Worm (Caenorhabditis elegans): ENCODE measurements around the gene C09B9.85.
"Not testable (repeated sequence)": the region's sequence is repeated elsewhere in the genome, so short reads cannot be mapped to it uniquely, and the experiment has no call there.

The C09B9.85 gene

DNA sequence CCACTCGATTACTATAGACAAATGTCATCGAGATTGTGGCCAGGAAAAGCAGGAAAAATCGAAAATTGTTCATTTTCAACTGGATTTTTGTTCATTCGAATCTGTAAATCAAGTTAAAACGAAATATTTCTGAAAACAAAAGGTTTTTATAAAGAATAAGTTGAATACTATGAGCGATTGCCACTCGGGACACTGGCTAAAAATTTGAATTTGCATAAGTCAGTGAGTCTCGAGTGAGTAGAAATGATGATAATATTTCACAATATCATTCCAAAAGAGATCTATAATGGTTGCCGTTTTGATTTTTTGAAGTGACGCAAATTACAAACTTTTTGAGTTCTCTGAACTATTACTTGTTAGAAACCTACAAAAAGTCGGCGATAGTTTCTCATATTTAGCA lies 5.0 kb downstream of the C09B9.85 start, which contains the start of gene T28H11.8:
Gene T28H11.8 (minus strand): TSS at position 101 of the 400 bp plus-strand sequence.
- TF ChIP-seq unc-62 (GFP tag; optimal IDR thresholded peaks at IDR 0.05), result no peak

DNA sequence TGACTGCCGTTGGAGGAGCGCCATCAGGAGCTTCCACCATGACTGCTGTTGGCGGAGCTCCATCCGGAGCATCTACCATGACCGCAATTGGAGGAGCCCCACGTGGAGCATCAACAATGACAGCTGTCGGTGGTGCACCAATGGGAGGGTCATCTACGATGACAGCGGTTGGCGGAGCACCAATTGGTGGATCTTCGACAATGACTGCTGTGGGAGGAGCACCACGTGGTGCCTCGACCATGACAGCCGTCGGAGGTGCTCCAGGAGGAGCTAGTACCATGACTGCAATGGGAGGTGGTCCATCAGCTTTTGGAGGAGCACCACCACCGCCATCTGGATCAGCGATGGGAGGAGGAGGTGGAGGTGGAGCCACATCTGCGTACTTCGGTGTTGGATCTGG lies 8.5 kb downstream of the C09B9.85 start, which contains the start of gene T28H11.7:
Gene T28H11.7 (minus strand): TSS at position 101 of the 400 bp plus-strand sequence.
- not testable (repeated sequence) for TF ChIP-seq unc-62 (GFP tag; optimal IDR thresholded peaks at IDR 0.05)

DNA sequence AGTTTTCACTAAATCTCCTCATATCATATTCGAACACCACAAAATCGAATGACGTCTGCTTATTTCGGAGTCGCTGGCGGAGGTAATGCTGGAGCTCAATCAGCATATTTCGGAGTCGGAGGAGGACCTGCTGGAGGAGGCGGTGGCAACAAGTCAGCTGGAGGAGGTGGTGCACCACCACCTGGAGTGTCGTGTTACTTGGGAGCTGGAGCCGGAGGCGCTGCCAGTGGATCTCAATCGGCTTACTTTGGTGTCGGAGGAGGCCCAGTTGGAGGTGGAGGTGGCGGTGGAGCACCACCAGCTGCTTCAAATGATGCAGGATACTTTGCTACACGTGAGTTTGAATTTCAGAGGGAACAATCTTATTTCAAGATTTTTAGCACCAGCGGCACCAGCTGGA lies 9.1 kb downstream of the C09B9.85 start, which contains the start of gene ssq-4:
Gene ssq-4 (plus strand): TSS at position 19 of the 400 bp plus-strand sequence.
- not testable (repeated sequence) for TF ChIP-seq unc-62 (GFP tag; optimal IDR thresholded peaks at IDR 0.05)

- TF ChIP-seq unc-62 (GFP tag; optimal IDR thresholded peaks at IDR 0.05), result no peak
Measured at ce11 chrIV:5012241-5012640, 13.3 kb downstream of the C09B9.85 start, which contains the start of gene srm-1. srm-1 (plus strand) TSS chrIV:5012541.

- no peak for TF ChIP-seq unc-62 (GFP tag; optimal IDR thresholded peaks at IDR 0.05)
Measured at ce11 chrIV:5008378-5008777, 17.2 kb downstream of the C09B9.85 start, which contains the start of gene srm-2. srm-2 (plus strand) TSS chrIV:5008678.

DNA sequence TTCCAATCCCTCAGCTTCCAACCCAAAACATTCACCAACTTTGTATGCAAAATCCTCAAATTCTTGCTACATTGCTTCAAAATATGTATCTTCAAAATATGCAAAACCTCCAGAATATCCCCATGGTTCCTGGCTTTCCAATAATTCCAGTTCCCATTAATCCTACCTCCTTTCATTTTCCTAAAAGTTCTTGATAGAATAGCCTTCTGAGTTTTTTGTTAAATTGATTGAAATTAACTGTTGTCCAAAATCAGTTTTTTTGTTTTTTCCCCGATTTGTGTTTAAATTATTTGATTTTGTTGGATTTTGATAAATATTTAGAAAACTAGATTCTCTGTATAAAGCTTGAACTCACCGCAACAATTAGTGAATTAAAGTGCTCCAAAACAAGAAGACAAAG lies 20.4 kb downstream of the C09B9.85 start:
- TF ChIP-seq unc-62 (GFP tag; optimal IDR thresholded peaks at IDR 0.05), result no peak

DNA sequence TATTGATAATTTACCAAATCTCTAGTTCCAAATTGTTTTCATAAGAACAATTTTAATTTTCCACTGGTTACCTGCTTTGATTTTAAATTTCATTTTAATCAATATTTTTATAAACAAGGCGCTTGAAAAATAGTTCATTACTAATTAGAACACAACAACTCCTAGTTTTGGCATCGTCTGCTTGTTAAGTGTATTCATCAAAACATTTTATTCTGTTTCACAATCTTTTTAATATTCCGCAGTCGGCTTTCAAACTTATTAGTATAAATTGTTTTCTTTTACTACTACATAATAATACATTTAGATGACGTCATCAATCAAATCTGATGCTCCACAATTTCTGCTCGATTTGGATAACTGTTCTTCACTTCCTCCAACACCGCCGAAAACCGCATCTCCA lies 23.1 kb downstream of the C09B9.85 start, which contains the start of gene pes-1:
Gene pes-1 (plus strand): TSS at position 301 of the 400 bp plus-strand sequence.
- TF ChIP-seq unc-62 (GFP tag; optimal IDR thresholded peaks at IDR 0.05), result no peak

ce11 chrIV:4996956-4997355 lies 28.6 kb downstream of the C09B9.85 start:
- no peak for TF ChIP-seq unc-62 (GFP tag; optimal IDR thresholded peaks at IDR 0.05)

DNA sequence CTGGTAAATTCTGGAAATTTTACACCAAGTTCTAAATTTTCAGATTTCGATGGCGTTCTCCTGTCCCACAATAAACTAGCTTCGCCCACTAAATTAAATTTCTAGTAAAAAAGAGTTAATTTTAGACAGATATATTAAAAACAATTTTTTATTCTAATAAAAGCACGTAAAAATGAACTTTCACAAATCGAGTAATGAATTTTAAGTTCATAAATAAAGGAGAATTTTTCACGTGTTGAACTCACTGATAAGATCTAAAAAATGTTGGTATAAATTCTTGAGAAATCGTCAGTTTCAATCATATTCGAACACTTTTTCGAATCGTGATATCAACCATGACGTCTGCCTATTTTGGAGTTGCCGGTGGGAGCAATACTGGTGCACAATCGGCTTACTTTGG lies 29.7 kb downstream of the C09B9.85 start, which contains the start of gene ssq-2:
Gene ssq-2 (plus strand): TSS at position 301 of the 400 bp plus-strand sequence.
- no peak for TF ChIP-seq unc-62 (GFP tag; optimal IDR thresholded peaks at IDR 0.05)

- TF ChIP-seq unc-62 (GFP tag; optimal IDR thresholded peaks at IDR 0.05), result no peak
Measured at ce11 chrIV:4993128-4993527, 32.4 kb downstream of the C09B9.85 start.

- TF ChIP-seq unc-62 (GFP tag; optimal IDR thresholded peaks at IDR 0.05), result no peak
Measured at ce11 chrIV:4992089-4992488, 33.5 kb downstream of the C09B9.85 start, which contains the start of gene str-162. str-162 (plus strand) TSS chrIV:4992389.

- no peak for TF ChIP-seq unc-62 (GFP tag; optimal IDR thresholded peaks at IDR 0.05)
Measured at ce11 chrIV:4988531-4988930, 37.0 kb downstream of the C09B9.85 start, which contains the start of gene E03H12.7. E03H12.7 (minus strand) TSS chrIV:4988631.

- TF ChIP-seq unc-62 (GFP tag; optimal IDR thresholded peaks at IDR 0.05), result no peak
Measured at ce11 chrIV:4986246-4986645, 39.3 kb downstream of the C09B9.85 start, which contains the start of gene clec-177. clec-177 (plus strand) TSS chrIV:4986546.

ce11 chrIV:4983746-4984145 lies 41.8 kb downstream of the C09B9.85 start, which contains the start of gene clec-176:
clec-176 (plus strand) TSS chrIV:4984046.
- no peak for TF ChIP-seq unc-62 (GFP tag; optimal IDR thresholded peaks at IDR 0.05)

DNA sequence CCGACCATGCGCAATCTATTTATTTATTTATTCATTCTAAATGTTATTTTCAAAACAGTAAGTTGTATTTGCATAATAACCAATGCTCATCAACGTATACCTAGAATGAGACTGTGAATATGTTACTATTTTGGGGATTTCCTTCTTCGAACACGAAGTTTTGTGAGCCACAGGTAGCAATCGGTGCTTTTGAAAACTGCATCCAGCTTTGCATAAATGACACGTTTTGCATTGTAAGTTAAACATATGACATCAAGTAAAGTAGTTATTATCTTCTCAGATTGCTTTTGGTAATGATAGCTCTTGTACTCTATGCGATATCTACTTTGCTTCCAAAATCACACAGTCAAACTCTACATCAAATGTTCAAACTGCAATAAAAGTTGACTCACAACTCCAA lies 43.1 kb downstream of the C09B9.85 start, which contains the start of gene E03H12.4:
Gene E03H12.4 (plus strand): TSS at position 120 of the 400 bp plus-strand sequence.
- TF ChIP-seq unc-62 (GFP tag; optimal IDR thresholded peaks at IDR 0.05), result no peak

- TF ChIP-seq unc-62 (GFP tag; optimal IDR thresholded peaks at IDR 0.05), result no peak
Measured at ce11 chrIV:4981027-4981426, 44.5 kb downstream of the C09B9.85 start, which contains the start of gene srz-24. srz-24 (minus strand) TSS chrIV:4981127.

ce11 chrIV:4977176-4977693 lies 48.3 kb downstream of the C09B9.85 start, which contains the start of gene E03H12.5:
E03H12.5 (plus strand) TSS chrIV:4977226.
- TF ChIP-seq unc-62 (GFP tag; optimal IDR thresholded peaks at IDR 0.05), result no peak

All from whole organism, dauer.